Worm (Caenorhabditis elegans): ENCODE measurements around the gene kgb-1.

The kgb-1 gene

DNA sequence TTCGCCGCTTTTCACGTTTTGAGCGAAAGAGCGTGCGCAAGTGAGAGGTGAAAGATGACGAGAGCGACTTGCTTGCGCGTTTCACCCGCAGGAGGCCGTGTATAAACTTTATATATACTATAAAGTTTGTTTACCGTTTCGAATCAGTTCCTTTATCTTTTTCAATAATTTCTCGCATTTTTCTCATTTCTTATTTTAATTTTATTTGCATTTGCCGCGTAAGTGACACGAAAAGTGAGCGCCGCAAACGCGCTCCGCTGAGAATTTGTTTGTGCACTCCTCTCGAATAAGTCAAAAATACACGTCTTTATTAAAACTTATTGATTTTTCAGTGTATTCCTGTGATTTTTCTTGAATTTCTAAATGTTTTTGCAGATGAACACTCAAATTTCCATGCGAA lies 33.8 kb upstream of the kgb-1 start, which contains the start of gene mrpl-55:
Gene mrpl-55 (plus strand): TSS at position 364 of the 400 bp plus-strand sequence.
- TF ChIP-seq nfya-2 (GFP tag; IDR thresholded peaks at IDR 0.05) (no peak), F10E7.11 (tag; optimal IDR thresholded peaks at IDR 0.05) (no peak), repo-1 (tag; optimal IDR thresholded peaks at IDR 0.05) (no peak), mcd-1 (GFP tag; IDR thresholded peaks at IDR 0.05) (peak; percentile 98), unc-62 (GFP tag; optimal IDR thresholded peaks at IDR 0.05) (no peak), nfyb-1 (GFP tag; IDR thresholded peaks at IDR 0.05) (no peak), cebp-1 (GFP tag; IDR thresholded peaks at IDR 0.05) (no peak), cebp-1 (tag; optimal IDR thresholded peaks at IDR 0.05) (peak; percentile 59), snpc-4 (GFP tag; optimal IDR thresholded peaks at IDR 0.05) (peak; percentile 13), snpc-4 (tag; optimal IDR thresholded peaks at IDR 0.05) (peak; percentile 24 to 65 (median 56)), zim-3 (tag; optimal IDR thresholded peaks at IDR 0.05) (no peak), ceh-91 (GFP tag; IDR thresholded peaks at IDR 0.05) (no peak), somi-1 (GFP tag; optimal IDR thresholded peaks at IDR 0.05) (no peak), aptf-3 (GFP tag; IDR thresholded peaks at IDR 0.05) (no peak), attf-5 (GFP tag; optimal IDR thresholded peaks at IDR 0.05) (peak; percentile 79), lin-54 (GFP tag; optimal IDR thresholded peaks at IDR 0.05) (peak; percentile 87), nhr-120 (GFP tag; IDR thresholded peaks at IDR 0.05) (no peak), madf-8 (GFP tag; conservative IDR thresholded peaks at IDR 0.05) (no peak), snpc-1.3 (tag; optimal IDR thresholded peaks at IDR 0.05; ENCODE audit: insufficient read depth) (peak; percentile 33), die-1 (tag; optimal IDR thresholded peaks at IDR 0.05) (no peak), nhr-27 (tag; optimal IDR thresholded peaks at IDR 0.05) (no peak), Y79H2A.3 (GFP tag; conservative IDR thresholded peaks at IDR 0.05) (no peak), lsy-27 (tag; optimal IDR thresholded peaks at IDR 0.05; ENCODE audit: borderline replicate concordance, insufficient read depth) (no peak), ceh-27 (GFP tag; optimal IDR thresholded peaks at IDR 0.05) (peak; percentile 52), F39B2.1 (GFP tag; IDR thresholded peaks at IDR 0.05) (no peak), gei-17 (GFP tag; optimal IDR thresholded peaks at IDR 0.05) (no peak), ztf-22 (GFP tag; optimal IDR thresholded peaks at IDR 0.05) (no peak), pbrm-1 (GFP tag; IDR thresholded peaks at IDR 0.05) (peak; percentile 47; the same call in 1 of the 2 replicates), C17E4.6 (GFP tag; IDR thresholded peaks at IDR 0.05) (no peak), hsf-1 (GFP tag; IDR thresholded peaks at IDR 0.05) (no peak), rcor-1 (GFP tag; IDR thresholded peaks at IDR 0.05) (no peak), snpc-1.1 (tag; optimal IDR thresholded peaks at IDR 0.05; ENCODE audit: insufficient read depth) (no peak), C06A6.2 (GFP tag; conservative IDR thresholded peaks at IDR 0.05) (0 out of 2 replicates have a peak, but pooled peaks have one; percentile 9), tlf-1 (GFP tag; optimal IDR thresholded peaks at IDR 0.05) (peak; percentile 27), bed-1 (GFP tag; IDR thresholded peaks at IDR 0.05) (no peak), ZK185.1 (tag; optimal IDR thresholded peaks at IDR 0.05; ENCODE audit: poor library complexity, severe bottlenecking) (peak; percentile 55), lin-40 (tag; optimal IDR thresholded peaks at IDR 0.05) (peak; percentile 79), ekl-4 (GFP tag; IDR thresholded peaks at IDR 0.05) (no peak), mes-4 (tag; optimal IDR thresholded peaks at IDR 0.05) (no peak), attf-3 (GFP tag; conservative IDR thresholded peaks at IDR 0.05) (0 out of 2 replicates have a peak, but pooled peaks have one; percentile 24), unc-130 (GFP tag; optimal IDR thresholded peaks at IDR 0.05) (peak; percentile 18), B0336.3 (GFP tag; IDR thresholded peaks at IDR 0.05) (peak; percentile 40; the same call in 1 of the 2 replicates), lag-1 (GFP tag; IDR thresholded peaks at IDR 0.05) (no peak), cebp-2 (GFP tag; IDR thresholded peaks at IDR 0.05) (no peak), K12H6.12 (tag; optimal IDR thresholded peaks at IDR 0.05) (peak; percentile 29), B0035.1 (tag; optimal IDR thresholded peaks at IDR 0.05) (no peak), ceh-100 (GFP tag; IDR thresholded peaks at IDR 0.05) (peak; percentile 65), egl-44 (GFP tag; IDR thresholded peaks at IDR 0.05) (no peak), T26A5.8 (tag; optimal IDR thresholded peaks at IDR 0.05) (no peak)

All from whole organism, young adult.